Fruit fly (Drosophila melanogaster) whole organism, embryonic: Measurements from ENCODE around the gene hiro.

ENCODE experiments used
- B-H1 ChIP-seq: fragments of 200-800 bp; sonication (Bioruptor generic); IDR thresholded peaks from 3 replicates; pipeline ENCODE4 v1.3.6; 2022; ENCODE audit warnings: missing biosample characterization, missing genetic modification characterization
- C15 ChIP-seq: fragments of 200-800 bp; sonication (Bioruptor generic); IDR thresholded peaks from 3 replicates; pipeline ENCODE4 v1.3.6; 2022; ENCODE audit warnings: missing biosample characterization, missing genetic modification characterization
- CG10959 ChIP-seq: fragments of 200-800 bp; sonication (Bioruptor generic); IDR thresholded peaks from 2 replicates; pipeline ENCODE4 v1.3.6; 2022; ENCODE audit warnings: missing biosample characterization, missing genetic modification characterization
- CG11560 ChIP-seq: fragments of 200-800 bp; sonication (Bioruptor generic); IDR thresholded peaks from 3 replicates; pipeline ENCODE4 v1.3.6; 2022; ENCODE audit warnings: missing biosample characterization, missing genetic modification characterization
- CG11695 ChIP-seq: fragments of 200-800 bp; sonication (Bioruptor generic); IDR thresholded peaks from 3 replicates; pipeline ENCODE4 v1.3.6; 2022; ENCODE audit warnings: missing biosample characterization, missing genetic modification characterization
- CG12236 ChIP-seq: fragments of 200-800 bp; sonication (Bioruptor generic); optimal IDR thresholded peaks from 2 replicates; lab custom pipeline; 2016; ENCODE audit warnings: missing biosample characterization, missing genetic modification characterization
- CG16815 ChIP-seq: fragments of 200-800 bp; sonication (Bioruptor generic); optimal IDR thresholded peaks from 3 replicates; lab custom pipeline; 2017; ENCODE audit warnings: missing biosample characterization, mild to moderate bottlenecking, missing genetic modification characterization
- CG17186 ChIP-seq: fragments of 200-800 bp; sonication (Bioruptor generic); optimal IDR thresholded peaks from 3 replicates; lab custom pipeline; 2017; ENCODE audit warnings: missing biosample characterization, missing genetic modification reagents, missing genetic modification characterization
- CG17328 ChIP-seq: fragments of 200-800 bp; sonication (Bioruptor generic); IDR thresholded peaks from 2 replicates; pipeline ENCODE4 v1.3.6; 2022; ENCODE audit warnings: missing biosample characterization, missing genetic modification characterization
- CG17568 ChIP-seq: fragments of 200-800 bp; sonication (Bioruptor generic); optimal IDR thresholded peaks from 2 replicates; lab custom pipeline; 2018; ENCODE audit warnings: missing biosample characterization, mild to moderate bottlenecking, missing genetic modification characterization, moderate library complexity
- CG18011 ChIP-seq: fragments of 200-800 bp; sonication (Bioruptor generic); optimal IDR thresholded peaks from 2 replicates; lab custom pipeline; 2017; ENCODE audit warnings: missing biosample characterization, missing genetic modification characterization, mild to moderate bottlenecking, moderate library complexity, missing genotype
- CG18599 ChIP-seq: fragments of 200-800 bp; sonication (Bioruptor generic); optimal IDR thresholded peaks from 3 replicates; lab custom pipeline; 2017; ENCODE audit warnings: missing biosample characterization, missing genetic modification characterization, mild to moderate bottlenecking, moderate library complexity, missing genetic modification reagents
- CG2129 ChIP-seq: fragments of 200-800 bp; sonication (Bioruptor generic); IDR thresholded peaks from 2 replicates; pipeline ENCODE4 v1.3.6; 2022; ENCODE audit warnings: missing biosample characterization, missing genetic modification characterization; ENCODE audit not compliant: partially characterized antibody
- CG2712 ChIP-seq: fragments of 200-800 bp; optimal IDR thresholded peaks from 3 replicates; lab custom pipeline; 2019; ENCODE audit warnings: missing biosample characterization, mild to moderate bottlenecking, missing genetic modification characterization, moderate library complexity
- CG30020 ChIP-seq: fragments of 200-800 bp; optimal IDR thresholded peaks from 2 replicates; lab custom pipeline; 2019; ENCODE audit warnings: missing biosample characterization, mild to moderate bottlenecking, missing genetic modification characterization, moderate library complexity
- CG32772 ChIP-seq: fragments of 200-800 bp; sonication (Bioruptor generic); IDR thresholded peaks from 2 replicates; pipeline ENCODE4 v1.3.6; 2022; ENCODE audit warnings: missing biosample characterization, missing genetic modification characterization
- CG34422 ChIP-seq: fragments of 200-800 bp; sonication (Bioruptor generic); IDR thresholded peaks from 3 replicates; pipeline ENCODE4 v1.3.6; 2022; ENCODE audit warnings: missing biosample characterization, missing genetic modification characterization
- CG3838 ChIP-seq: fragments of 200-800 bp; sonication (Bioruptor generic); optimal IDR thresholded peaks from 3 replicates; lab custom pipeline; 2016; ENCODE audit warnings: missing biosample characterization, missing genetic modification characterization
- CG5953 ChIP-seq: fragments of 200-800 bp; sonication (Bioruptor generic); IDR thresholded peaks from 2 replicates; pipeline ENCODE4 v1.3.6; 2022; ENCODE audit warnings: missing biosample characterization, missing genetic modification characterization
- CG6175 ChIP-seq: fragments of 200-800 bp; sonication (Bioruptor generic); IDR thresholded peaks from 3 replicates; pipeline ENCODE4 v1.3.6; 2022; ENCODE audit warnings: missing biosample characterization, missing genetic modification characterization
- CG7745 ChIP-seq: fragments of 200-800 bp; sonication (Bioruptor generic); optimal IDR thresholded peaks from 2 replicates; lab custom pipeline; 2018; ENCODE audit warnings: missing biosample characterization, mild to moderate bottlenecking, missing genetic modification characterization, moderate library complexity
- CG8388 ChIP-seq: fragments of 200-800 bp; sonication (Bioruptor generic); optimal IDR thresholded peaks from 2 replicates; lab custom pipeline; 2019; ENCODE audit warnings: missing biosample characterization, mild to moderate bottlenecking, missing genetic modification characterization, moderate library complexity
- CG9437 ChIP-seq: fragments of 200-800 bp; sonication (Bioruptor generic); optimal IDR thresholded peaks from 2 replicates; lab custom pipeline; 2018; ENCODE audit warnings: missing biosample characterization, mild to moderate bottlenecking, missing genetic modification characterization
- CG9797 ChIP-seq: fragments of 200-800 bp; sonication (Bioruptor generic); optimal IDR thresholded peaks from 3 replicates; lab custom pipeline; 2018; ENCODE audit warnings: missing biosample characterization, mild to moderate bottlenecking, missing genetic modification characterization
- CG9932 ChIP-seq: fragments of 200-800 bp; sonication (Bioruptor generic); IDR thresholded peaks from 2 replicates; pipeline ENCODE4 v1.3.6; 2022; ENCODE audit warnings: missing biosample characterization, missing genetic modification characterization
- Camta ChIP-seq: fragments of 200-800 bp; sonication (Bioruptor generic); optimal IDR thresholded peaks from 2 replicates; lab custom pipeline; 2016; ENCODE audit warnings: missing biosample characterization, missing genetic modification characterization
- Chrac-16 ChIP-seq: fragments of 200-800 bp; sonication (Bioruptor generic); optimal IDR thresholded peaks from 3 replicates; lab custom pipeline; 2016; ENCODE audit warnings: missing biosample characterization, missing genetic modification characterization
- CrebB ChIP-seq: fragments of 200-800 bp; sonication (Bioruptor generic); optimal IDR thresholded peaks from 3 replicates; lab custom pipeline; 2018; ENCODE audit warnings: missing biosample characterization, mild to moderate bottlenecking, missing genetic modification characterization
- Dad ChIP-seq: fragments of 200-800 bp; sonication (Bioruptor generic); optimal IDR thresholded peaks from 3 replicates; lab custom pipeline; 2016; ENCODE audit warnings: missing biosample characterization, missing genetic modification characterization
- Dfd ChIP-seq, 2 experiments: fragments of >200 bp; optimal IDR thresholded peaks; 2 replicates each; lab custom pipeline; 2017; ENCODE audit warnings: missing biosample characterization in 2 of 2, missing genetic modification characterization in 2 of 2
- Fer1 ChIP-seq: fragments of 200-800 bp; sonication (Bioruptor generic); optimal IDR thresholded peaks from 2 replicates; lab custom pipeline; 2017; ENCODE audit warnings: missing biosample characterization, mild to moderate bottlenecking, missing genetic modification characterization
- Lpt ChIP-seq: fragments of >200 bp; optimal IDR thresholded peaks from 2 replicates; lab custom pipeline; 2018; ENCODE audit warnings: missing biosample characterization, missing genetic modification characterization
- Mad ChIP-seq: fragments of 200-800 bp; sonication (Bioruptor generic); optimal IDR thresholded peaks from 2 replicates; lab custom pipeline; 2016; ENCODE audit warnings: missing biosample characterization, missing genetic modification characterization
- Rx ChIP-seq: fragments of 200-800 bp; sonication (Bioruptor generic); IDR thresholded peaks from 2 replicates; pipeline ENCODE4 v1.3.6; 2022; ENCODE audit warnings: missing biosample characterization, missing genetic modification characterization
- Sox100B ChIP-seq: fragments of 200-800 bp; sonication (Bioruptor generic); optimal IDR thresholded peaks from 3 replicates; lab custom pipeline; 2018; ENCODE audit warnings: missing biosample characterization, mild to moderate bottlenecking, missing genetic modification characterization
- Sox102F ChIP-seq: fragments of 200-800 bp; sonication (Bioruptor generic); optimal IDR thresholded peaks from 2 replicates; lab custom pipeline; 2018; ENCODE audit warnings: missing biosample characterization, mild to moderate bottlenecking, missing genetic modification characterization, moderate library complexity
- Spps ChIP-seq: fragments of 200-800 bp; sonication (Bioruptor generic); optimal IDR thresholded peaks from 2 replicates; lab custom pipeline; 2018; ENCODE audit warnings: missing biosample characterization, mild to moderate bottlenecking, missing genetic modification characterization
- az2 ChIP-seq: fragments of 200-800 bp; sonication (Bioruptor generic); optimal IDR thresholded peaks from 3 replicates; lab custom pipeline; 2016; ENCODE audit warnings: missing biosample characterization, missing genetic modification characterization
- btn ChIP-seq: fragments of 200-800 bp; sonication (Bioruptor generic); optimal IDR thresholded peaks from 2 replicates; lab custom pipeline; 2016; ENCODE audit warnings: missing biosample characterization, missing genetic modification characterization
- chn ChIP-seq: fragments of 200-800 bp; sonication (Bioruptor generic); optimal IDR thresholded peaks from 2 replicates; lab custom pipeline; 2016; ENCODE audit warnings: missing biosample characterization, missing genetic modification characterization
- dimm ChIP-seq: fragments of 200-800 bp; sonication (Bioruptor generic); IDR thresholded peaks from 2 replicates; pipeline ENCODE4 v1.3.6; 2022; ENCODE audit warnings: missing biosample characterization, missing genetic modification characterization
- dysf ChIP-seq: fragments of 200-800 bp; sonication (Bioruptor generic); IDR thresholded peaks from 3 replicates; pipeline ENCODE4 v1.3.6; 2022; ENCODE audit warnings: missing biosample characterization, missing genetic modification characterization
- hb ChIP-seq: fragments of 200-800 bp; sonication (Bioruptor generic); IDR thresholded peaks from 3 replicates; pipeline ENCODE4 v1.3.6; 2022; ENCODE audit warnings: missing biosample characterization, missing genetic modification characterization; ENCODE audit not compliant: partially characterized antibody
- jing ChIP-seq: fragments of 200-800 bp; sonication (Bioruptor generic); optimal IDR thresholded peaks from 2 replicates; lab custom pipeline; 2018; ENCODE audit warnings: missing biosample characterization, mild to moderate bottlenecking, missing genetic modification characterization
- nom ChIP-seq: fragments of 200-800 bp; sonication (Bioruptor generic); optimal IDR thresholded peaks from 2 replicates; lab custom pipeline; 2017; ENCODE audit warnings: missing biosample characterization, missing genetic modification characterization, mild to moderate bottlenecking, moderate library complexity, missing genetic modification reagents
- p53 ChIP-seq: fragments of 200-800 bp; sonication (Bioruptor generic); optimal IDR thresholded peaks from 2 replicates; lab custom pipeline; 2016; ENCODE audit warnings: missing biosample characterization, missing genetic modification characterization
- pita ChIP-seq: fragments of 200-800 bp; sonication (Bioruptor generic); optimal IDR thresholded peaks from 2 replicates; lab custom pipeline; 2017; ENCODE audit warnings: missing biosample characterization, mild to moderate bottlenecking, missing genetic modification characterization
- run ChIP-seq: fragments of 200-800 bp; sonication (Bioruptor generic); optimal IDR thresholded peaks from 3 replicates; lab custom pipeline; 2018; ENCODE audit warnings: missing biosample characterization, mild to moderate bottlenecking, missing genetic modification characterization
- schlank ChIP-seq: fragments of 200-800 bp; sonication (Bioruptor generic); optimal IDR thresholded peaks from 2 replicates; lab custom pipeline; 2018; ENCODE audit warnings: missing biosample characterization, mild to moderate bottlenecking, missing genetic modification characterization
- sd ChIP-seq: fragments of 200-800 bp; sonication (Bioruptor generic); optimal IDR thresholded peaks from 3 replicates; lab custom pipeline; 2018; ENCODE audit warnings: missing biosample characterization, mild to moderate bottlenecking, missing genetic modification characterization, moderate library complexity
- tll ChIP-seq, 2 experiments: fragments of 200-800 bp in 1 of 2; fragments of >200 bp in 1 of 2; sonication (Bioruptor generic) in 1 of 2; optimal IDR thresholded peaks; 2 replicates each; lab custom pipeline; 2017 to 2019; ENCODE audit warnings: missing biosample characterization in 2 of 2, missing genetic modification characterization in 2 of 2, mild to moderate bottlenecking in 1 of 2, moderate library complexity in 1 of 2
- zfh2 ChIP-seq: fragments of 200-800 bp; sonication (Bioruptor generic); optimal IDR thresholded peaks from 2 replicates; lab custom pipeline; 2016; ENCODE audit warnings: missing biosample characterization, missing genetic modification characterization

Gene hiro

DNA sequence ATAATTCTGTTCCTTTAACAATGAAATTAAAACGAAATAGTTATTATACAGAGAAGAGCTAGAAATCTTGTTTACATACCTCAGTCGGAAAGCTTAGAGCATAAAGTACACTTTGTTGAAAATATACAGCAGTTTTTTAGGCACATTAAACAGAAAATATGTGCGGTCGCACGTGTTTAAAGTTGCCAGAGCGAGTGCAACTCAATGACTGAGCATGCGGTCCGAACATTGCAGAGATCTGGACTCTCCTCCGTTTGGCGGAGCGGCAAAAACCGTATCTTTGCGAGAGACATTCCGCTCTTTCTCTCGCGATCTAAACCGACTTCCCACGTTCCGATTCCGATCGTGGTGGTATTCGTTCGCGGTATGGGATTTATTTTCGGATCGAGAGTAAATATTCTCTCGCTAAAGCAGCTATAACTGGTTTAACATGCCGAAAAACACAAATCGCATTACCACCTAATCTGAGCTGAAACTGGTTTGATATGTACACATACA is 20.3 kb upstream of the hiro start, which contains the start of gene CG13895 (continued):
- TF ChIP-seq CG10959 (GFP tag; lab: Robert Waterston, UW) (no peak), CG9437 (no peak), Mad (GFP tag; lab: Kevin White, UChicago) (no peak), CrebB (tag; lab: Kevin White, UChicago) (no peak), CG16815 (GFP tag; lab: Kevin White, UChicago) (no peak), CG2129 (GFP tag; lab: Robert Waterston, UW) (no peak), CG7745 (no peak), run (tag; lab: Kevin White, UChicago) (no peak), Sox102F (GFP tag; lab: Kevin White, UChicago) (no peak), chn (GFP tag; lab: Kevin White, UChicago) (no peak), CG6175 (GFP tag; lab: Robert Waterston, UW) (no peak), CG34422 (GFP tag; lab: Robert Waterston, UW) (no peak; the same call in 2 of the 3 replicates), CG3838 (GFP tag; lab: Kevin White, UChicago) (no peak), tll (GFP tag; optimal IDR thresholded peaks at IDR 0.05; lab: Kevin White, UChicago) (no peak), CG12236 (GFP tag; lab: Kevin White, UChicago) (no peak), pita (GFP tag; lab: Kevin White, UChicago) (no peak), Fer1 (peak; percentile 52), jing (GFP tag; lab: Kevin White, UChicago) (no peak), CG2712 (tag; lab: Kevin White, UChicago) (no peak), CG11560 (tag; lab: Robert Waterston, UW) (no peak), schlank (no peak), Camta (GFP tag; lab: Kevin White, UChicago) (no peak), zfh2 (GFP tag; lab: Kevin White, UChicago) (no peak), Dad (no peak), az2 (GFP tag; lab: Kevin White, UChicago) (no peak), B-H1 (GFP tag; lab: Robert Waterston, UW) (no peak), CG18599 (GFP tag; lab: Kevin White, UChicago) (no peak), sd (peak; percentile 75), CG9932 (GFP tag; lab: Robert Waterston, UW) (no peak), CG9797 (no peak), hb (GFP tag; lab: Robert Waterston, UW) (no peak), nom (GFP tag; lab: Kevin White, UChicago) (peak; percentile 18), CG8388 (GFP tag; lab: Kevin White, UChicago) (no peak), CG30020 (tag; lab: Kevin White, UChicago) (no peak), CG17568 (GFP tag; lab: Kevin White, UChicago) (no peak), Chrac-16 (no peak), Rx (GFP tag; lab: Robert Waterston, UW) (no peak), CG17328 (GFP tag; lab: Robert Waterston, UW) (no peak), CG11695 (GFP tag; lab: Robert Waterston, UW) (no peak), Sox100B (GFP tag; lab: Kevin White, UChicago) (no peak), dimm (GFP tag; lab: Robert Waterston, UW) (no peak), p53 (GFP tag; lab: Kevin White, UChicago) (no peak), C15 (GFP tag; lab: Robert Waterston, UW) (no peak), Lpt (GFP tag; lab: Kevin White, UChicago) (no peak), CG17186 (GFP tag; lab: Kevin White, UChicago) (no peak), dysf (GFP tag; lab: Robert Waterston, UW) (no peak; the same call in 2 of the 3 replicates), CG5953 (no peak), CG32772 (GFP tag; lab: Robert Waterston, UW) (no peak), CG18011 (GFP tag; lab: Kevin White, UChicago) (no peak), Spps (tag; lab: Kevin White, UChicago) (no peak), btn (GFP tag; lab: Kevin White, UChicago) (no peak), Dfd (GFP tag; optimal IDR thresholded peaks at IDR 0.05; lab: Kevin White, UChicago) (no peak)
